In genomic region chr2L:131466-132270, dm6 we compare ENCODE assay signal across 1 fruit fly cellular context.
TF ChIP-seq lines count a peak whose summit lies in the region.

TSS of gene Gs1 (plus strand) at chr2L:132077.

TF ChIP-seq in whole organism, embryonic, 481 proteins besides CTCF, POLR2A, EP300 and RAD21 (continued from another document and continues in another):
- TF ChIP-seq PHDP (tag; optimal IDR thresholded peaks at IDR 0.05; lab: Kevin White, UChicago) (peak; percentile 20), chm (GFP tag; IDR thresholded peaks at IDR 0.05; lab: Robert Waterston, UW) (peak; percentile 90), CG8290 (GFP tag; optimal IDR thresholded peaks at IDR 0.05; lab: Kevin White, UChicago) (no peak), CG8290 (tag; optimal IDR thresholded peaks at IDR 0.05; lab: Kevin White, UChicago) (peak; percentile 8 to 65), CG11723 (GFP tag; optimal IDR thresholded peaks at IDR 0.05; lab: Kevin White, UChicago) (peak; percentile 27), unc-4 (GFP tag; IDR thresholded peaks at IDR 0.05; lab: Robert Waterston, UW; ENCODE audit: partially characterized antibody) (peak; percentile 52), toy (GFP tag; IDR thresholded peaks at IDR 0.05; lab: Robert Waterston, UW) (no peak), CG2199 (GFP tag; IDR thresholded peaks at IDR 0.05; lab: Robert Waterston, UW) (peak; percentile 98), CG3407 (GFP tag; optimal IDR thresholded peaks at IDR 0.05; lab: Kevin White, UChicago) (peak; percentile 16), Fer3 (tag; optimal IDR thresholded peaks at IDR 0.05; lab: Kevin White, UChicago) (peak; percentile 50), repo (GFP tag; optimal IDR thresholded peaks at IDR 0.05; lab: Kevin White, UChicago) (no peak), Aef1 (GFP tag; IDR thresholded peaks at IDR 0.05; lab: Robert Waterston, UW) (no peak), so (GFP tag; IDR thresholded peaks at IDR 0.05; lab: Robert Waterston, UW) (peak; percentile 74; the same call in 2 of the 3 replicates), Hey (tag; optimal IDR thresholded peaks at IDR 0.05; lab: Kevin White, UChicago) (peak; percentile 46), sug (tag; optimal IDR thresholded peaks at IDR 0.05; lab: Kevin White, UChicago) (peak; percentile 84), tx (GFP tag; optimal IDR thresholded peaks at IDR 0.05; lab: Kevin White, UChicago) (no peak), CG2712 (tag; optimal IDR thresholded peaks at IDR 0.05; lab: Kevin White, UChicago) (peak; percentile 30), CG3726 (GFP tag; IDR thresholded peaks at IDR 0.05; lab: Robert Waterston, UW) (0 out of 3 replicates have a peak, but pooled peaks have one; percentile 5), pfk (GFP tag; optimal IDR thresholded peaks at IDR 0.05; lab: Kevin White, UChicago) (peak; percentile 14), HmgZ (tag; optimal IDR thresholded peaks at IDR 0.05; lab: Kevin White, UChicago) (peak; percentile 81), her (GFP tag; optimal IDR thresholded peaks at IDR 0.05; lab: Kevin White, UChicago) (peak; percentile 30), salm (tag; optimal IDR thresholded peaks at IDR 0.05; lab: Kevin White, UChicago) (peak; percentile 57), Spps (tag; optimal IDR thresholded peaks at IDR 0.05; lab: Kevin White, UChicago) (no peak), sna (GFP tag; IDR thresholded peaks at IDR 0.05; lab: Robert Waterston, UW; ENCODE audit: partially characterized antibody) (0 out of 2 replicates have a peak, but pooled peaks have one; percentile 53), Side (GFP tag; optimal IDR thresholded peaks at IDR 0.05; lab: Kevin White, UChicago) (peak; percentile 2), Asciz (GFP tag; optimal IDR thresholded peaks at IDR 0.05; lab: Kevin White, UChicago) (peak; percentile 15), CG17829 (tag; optimal IDR thresholded peaks at IDR 0.05; lab: Kevin White, UChicago) (peak; percentile 39), NK7.1 (GFP tag; optimal IDR thresholded peaks at IDR 0.05; lab: Kevin White, UChicago) (no peak), crp (GFP tag; optimal IDR thresholded peaks at IDR 0.05; lab: Kevin White, UChicago) (no peak), CG4360 (GFP tag; IDR thresholded peaks at IDR 0.05; lab: Robert Waterston, UW) (no peak), CG8359 (GFP tag; optimal IDR thresholded peaks at IDR 0.05; lab: Kevin White, UChicago; ENCODE audit: borderline replicate concordance) (peak; percentile 17), CG11247 (GFP tag; IDR thresholded peaks at IDR 0.05; lab: Robert Waterston, UW) (no peak), lab (GFP tag; optimal IDR thresholded peaks at IDR 0.05; lab: Kevin White, UChicago) (peak; percentile 81), H15 (GFP tag; IDR thresholded peaks at IDR 0.05; lab: Robert Waterston, UW) (no peak), CG12219 (GFP tag; optimal IDR thresholded peaks at IDR 0.05; lab: Kevin White, UChicago) (peak; percentile 34), yki (optimal IDR thresholded peaks at IDR 0.05; lab: Kevin White, UChicago) (peak; percentile 36), ewg (GFP tag; optimal IDR thresholded peaks at IDR 0.05; lab: Kevin White, UChicago) (peak; percentile 77), caup (GFP tag; optimal IDR thresholded peaks at IDR 0.05; lab: Kevin White, UChicago; ENCODE audit: severe bottlenecking) (peak; percentile 60), E2f2 (GFP tag; IDR thresholded peaks at IDR 0.05; lab: Robert Waterston, UW) (peak; percentile 34; the same call in 1 of the 2 replicates), CG18599 (GFP tag; optimal IDR thresholded peaks at IDR 0.05; lab: Kevin White, UChicago) (peak; percentile 71), CG14014 (GFP tag; IDR thresholded peaks at IDR 0.05; lab: Robert Waterston, UW) (0 out of 2 replicates have a peak, but pooled peaks have one; percentile 29), CG34224 (GFP tag; IDR thresholded peaks at IDR 0.05; lab: Robert Waterston, UW; ENCODE audit: partially characterized antibody) (peak; percentile 68; the same call in 2 of the 3 replicates), CrebB (tag; optimal IDR thresholded peaks at IDR 0.05; lab: Kevin White, UChicago) (peak; percentile 41), dpn (GFP tag; optimal IDR thresholded peaks at IDR 0.05; lab: Kevin White, UChicago) (peak; percentile 7 to 29), CG9215 (GFP tag; IDR thresholded peaks at IDR 0.05; lab: Robert Waterston, UW) (no peak), Med (GFP tag; lab: Kevin White, UChicago) (peak; percentile 90), zfh1 (GFP tag; IDR thresholded peaks at IDR 0.05; lab: Robert Waterston, UW) (0 out of 3 replicates have a peak, but pooled peaks have one; percentile 12), CG11504 (tag; optimal IDR thresholded peaks at IDR 0.05; lab: Kevin White, UChicago) (peak; percentile 21), dysf (GFP tag; IDR thresholded peaks at IDR 0.05; lab: Robert Waterston, UW) (peak; percentile 26; the same call in 1 of the 3 replicates), inv (GFP tag; IDR thresholded peaks at IDR 0.05; lab: Robert Waterston, UW; ENCODE audit: partially characterized antibody) (no peak), amos (GFP tag; IDR thresholded peaks at IDR 0.05; lab: Robert Waterston, UW; ENCODE audit: partially characterized antibody) (peak; percentile 10; the same call in 1 of the 2 replicates), Nf-YA (GFP tag; IDR thresholded peaks at IDR 0.05; lab: Robert Waterston, UW) (no peak), Bgb (GFP tag; IDR thresholded peaks at IDR 0.05; lab: Robert Waterston, UW; ENCODE audit: partially characterized antibody) (peak; percentile 50; the same call in 1 of the 2 replicates), Vsx1 (GFP tag; optimal IDR thresholded peaks at IDR 0.05; lab: Kevin White, UChicago) (peak; percentile 52), CG11695 (GFP tag; IDR thresholded peaks at IDR 0.05; lab: Robert Waterston, UW) (0 out of 3 replicates have a peak, but pooled peaks have one; percentile 40), CG15269 (tag; optimal IDR thresholded peaks at IDR 0.05; lab: Kevin White, UChicago) (peak; percentile 18), pan (optimal IDR thresholded peaks at IDR 0.05; lab: Kevin White, UChicago) (no peak), pan (GFP tag; optimal IDR thresholded peaks at IDR 0.05 in 1 of 2, IDR thresholded peaks at IDR 0.05 in 1 of 2) (peak in 1 of 2 experiments; percentile 29), nmo (GFP tag; optimal IDR thresholded peaks at IDR 0.05; lab: Kevin White, UChicago) (peak; percentile 2), row (GFP tag; IDR thresholded peaks at IDR 0.05; lab: Robert Waterston, UW) (no peak), ken (GFP tag; IDR thresholded peaks at IDR 0.05; lab: Robert Waterston, UW) (no peak), CG10274 (GFP tag; optimal IDR thresholded peaks at IDR 0.05; lab: Kevin White, UChicago) (no peak), kah (GFP tag; optimal IDR thresholded peaks at IDR 0.05; lab: Kevin White, UChicago) (peak; percentile 21), eve (GFP tag; optimal IDR thresholded peaks at IDR 0.05; lab: Kevin White, UChicago) (peak in 1 of 2 experiments; percentile 87), CG3281 (GFP tag; optimal IDR thresholded peaks at IDR 0.05; lab: Kevin White, UChicago) (peak; percentile 9), Pdp1 (GFP tag; optimal IDR thresholded peaks at IDR 0.05; lab: Kevin White, UChicago) (peak in 1 of 2 experiments; percentile 56), CG34376 (GFP tag; optimal IDR thresholded peaks at IDR 0.05; lab: Kevin White, UChicago) (peak; percentile 85), ci (GFP tag; IDR thresholded peaks at IDR 0.05; lab: Robert Waterston, UW) (peak; percentile 81), Hr78 (GFP tag; optimal IDR thresholded peaks at IDR 0.05; lab: Kevin White, UChicago) (peak in 1 of 2 experiments; percentile 24), CG6854 (GFP tag; optimal IDR thresholded peaks at IDR 0.05; lab: Kevin White, UChicago) (peak; percentile 70), CG6791 (GFP tag; IDR thresholded peaks at IDR 0.05; lab: Robert Waterston, UW; ENCODE audit: partially characterized antibody) (peak; percentile 57; the same call in 1 of the 3 replicates), gt (GFP tag; IDR thresholded peaks at IDR 0.05; lab: Robert Waterston, UW) (no peak), ato (GFP tag; IDR thresholded peaks at IDR 0.05; lab: Robert Waterston, UW; ENCODE audit: partially characterized antibody) (0 out of 2 replicates have a peak, but pooled peaks have one; percentile 53), Taf1 (GFP tag; IDR thresholded peaks at IDR 0.05; lab: Robert Waterston, UW) (no peak), chinmo (GFP tag; IDR thresholded peaks at IDR 0.05; lab: Robert Waterston, UW; ENCODE audit: partially characterized antibody) (peak; percentile 95; the same call in 3 of the 4 replicates), BtbVII (GFP tag; optimal IDR thresholded peaks at IDR 0.05; lab: Kevin White, UChicago) (peak; percentile 74), Sox102F (GFP tag; optimal IDR thresholded peaks at IDR 0.05; lab: Kevin White, UChicago) (no peak), hbn (GFP tag; IDR thresholded peaks at IDR 0.05; lab: Robert Waterston, UW; ENCODE audit: partially characterized antibody) (peak; percentile 28), Chrac-16 (GFP tag; optimal IDR thresholded peaks at IDR 0.05; lab: Kevin White, UChicago) (no peak), D19A (tag; optimal IDR thresholded peaks at IDR 0.05; lab: Kevin White, UChicago) (peak; percentile 46), CG6254 (GFP tag; optimal IDR thresholded peaks at IDR 0.05; lab: Kevin White, UChicago) (peak; percentile 13), ttk (GFP tag; IDR thresholded peaks at IDR 0.05; lab: Robert Waterston, UW) (peak; percentile 34; the same call in 1 of the 2 replicates), CG2889 (GFP tag; IDR thresholded peaks at IDR 0.05; lab: Robert Waterston, UW) (no peak), ap (GFP tag; IDR thresholded peaks at IDR 0.05; lab: Robert Waterston, UW) (no peak), lbe (GFP tag; optimal IDR thresholded peaks at IDR 0.05; lab: Kevin White, UChicago) (peak; percentile 0), Adf1 (GFP tag; IDR thresholded peaks at IDR 0.05; lab: Robert Waterston, UW) (peak; percentile 79), mirr (GFP tag; optimal IDR thresholded peaks at IDR 0.05; lab: Kevin White, UChicago) (peak; percentile 67), pros (GFP tag; optimal IDR thresholded peaks at IDR 0.05; lab: Kevin White, UChicago) (peak; percentile 57), CG4404 (GFP tag; IDR thresholded peaks at IDR 0.05; lab: Robert Waterston, UW) (no peak), CG18011 (GFP tag; optimal IDR thresholded peaks at IDR 0.05; lab: Kevin White, UChicago) (peak; percentile 4), seq (GFP tag; IDR thresholded peaks at IDR 0.05; lab: Robert Waterston, UW) (peak; percentile 18; the same call in 1 of the 2 replicates), B-H2 (GFP tag; optimal IDR thresholded peaks at IDR 0.05; lab: Kevin White, UChicago) (peak; percentile 72), CG31365 (tag; optimal IDR thresholded peaks at IDR 0.05; lab: Kevin White, UChicago) (peak; percentile 30), Dp (GFP tag; optimal IDR thresholded peaks at IDR 0.05; lab: Kevin White, UChicago) (peak; percentile 18), scrt (GFP tag; optimal IDR thresholded peaks at IDR 0.05; lab: Kevin White, UChicago) (peak; percentile 41), Eip74EF (GFP tag; optimal IDR thresholded peaks at IDR 0.05; lab: Kevin White, UChicago) (peak in 1 of 2 experiments; percentile 72), Xrp1 (GFP tag; IDR thresholded peaks at IDR 0.05; lab: Robert Waterston, UW) (no peak), CG10543 (GFP tag; optimal IDR thresholded peaks at IDR 0.05; lab: Kevin White, UChicago) (peak; percentile 89), sens-2 (GFP tag; IDR thresholded peaks at IDR 0.05; lab: Robert Waterston, UW) (peak; percentile 4; the same call in 1 of the 2 replicates), sqz (GFP tag; optimal IDR thresholded peaks at IDR 0.05; lab: Kevin White, UChicago) (peak; percentile 66), CG13894 (tag; optimal IDR thresholded peaks at IDR 0.05; lab: Kevin White, UChicago) (peak; percentile 67), sob (GFP tag; IDR thresholded peaks at IDR 0.05; lab: Robert Waterston, UW) (peak; percentile 70), Stat92E (GFP tag; optimal IDR thresholded peaks at IDR 0.05; lab: Kevin White, UChicago) (peak in 1 of 3 experiments; percentile 48), pita (GFP tag; optimal IDR thresholded peaks at IDR 0.05; lab: Kevin White, UChicago) (no peak), CG6765 (GFP tag; optimal IDR thresholded peaks at IDR 0.05; lab: Kevin White, UChicago) (peak; percentile 35), pho (GFP tag; optimal IDR thresholded peaks at IDR 0.05; lab: Kevin White, UChicago) (peak; percentile 17), CG7839 (tag; optimal IDR thresholded peaks at IDR 0.05; lab: Kevin White, UChicago) (peak; percentile 6), vvl (GFP tag; IDR thresholded peaks at IDR 0.05; lab: Robert Waterston, UW) (peak; percentile 59; the same call in 1 of the 2 replicates), HLHmδ (GFP tag; optimal IDR thresholded peaks at IDR 0.05; lab: Kevin White, UChicago) (peak; percentile 30), kay (GFP tag; optimal IDR thresholded peaks at IDR 0.05; lab: Kevin White, UChicago) (no peak), unpg (GFP tag; optimal IDR thresholded peaks at IDR 0.05; lab: Kevin White, UChicago) (peak; percentile 47), CG2116 (GFP tag; optimal IDR thresholded peaks at IDR 0.05; lab: Kevin White, UChicago) (no peak), Scr (GFP tag; IDR thresholded peaks at IDR 0.05; lab: Robert Waterston, UW; ENCODE audit: partially characterized antibody) (no peak), CG10431 (GFP tag; optimal IDR thresholded peaks at IDR 0.05; lab: Kevin White, UChicago) (peak; percentile 3), nerfin-2 (GFP tag; IDR thresholded peaks at IDR 0.05; lab: Robert Waterston, UW; ENCODE audit: partially characterized antibody) (no peak), Dbx (GFP tag; IDR thresholded peaks at IDR 0.05; lab: Robert Waterston, UW) (peak; percentile 16; the same call in 1 of the 3 replicates), ATbp (GFP tag; optimal IDR thresholded peaks at IDR 0.05; lab: Kevin White, UChicago) (peak; percentile 38), CG1647 (GFP tag; optimal IDR thresholded peaks at IDR 0.05; lab: Kevin White, UChicago) (no peak), nom (GFP tag; optimal IDR thresholded peaks at IDR 0.05; lab: Kevin White, UChicago) (peak; percentile 84), CG16863 (GFP tag; optimal IDR thresholded peaks at IDR 0.05; lab: Kevin White, UChicago) (peak; percentile 17), sr (GFP tag; IDR thresholded peaks at IDR 0.05; lab: Robert Waterston, UW) (peak; percentile 70; the same call in 2 of the 3 replicates), run (tag; optimal IDR thresholded peaks at IDR 0.05; lab: Kevin White, UChicago) (peak; percentile 7), cwo (GFP tag; optimal IDR thresholded peaks at IDR 0.05; lab: Kevin White, UChicago) (peak; percentile 61), CG13287 (GFP tag; IDR thresholded peaks at IDR 0.05; lab: Robert Waterston, UW; ENCODE audit: partially characterized antibody) (peak; percentile 75), CG43689 (GFP tag; IDR thresholded peaks at IDR 0.05; lab: Robert Waterston, UW) (peak; percentile 12; the same call in 1 of the 2 replicates)
